Worm (Caenorhabditis elegans): Measurements from ENCODE around the gene F35A5.2.

The F35A5.2 gene

ce11 chrX:3822061-3822460 lies 17.1 kb downstream of the F35A5.2 start:
- TF ChIP-seq cnd-1 (tag; optimal IDR thresholded peaks at IDR 0.05) (no peak), mls-2 (tag; optimal IDR thresholded peaks at IDR 0.05) (no peak), zip-8 (tag; optimal IDR thresholded peaks at IDR 0.05) (no peak), elt-3 (tag; optimal IDR thresholded peaks at IDR 0.05) (no peak), nhr-2 (tag; optimal IDR thresholded peaks at IDR 0.05) (no peak), ceh-39 (tag; optimal IDR thresholded peaks at IDR 0.05) (no peak), snpc-4 (tag; optimal IDR thresholded peaks at IDR 0.05) (no peak), pha-4 (tag; optimal IDR thresholded peaks at IDR 0.05) (no peak), M03D4.4 (tag; optimal IDR thresholded peaks at IDR 0.05) (no peak), nhr-76 (tag; optimal IDR thresholded peaks at IDR 0.05) (no peak), drap-1 (GFP tag; optimal IDR thresholded peaks at IDR 0.05) (no peak), unc-39 (tag; optimal IDR thresholded peaks at IDR 0.05) (no peak), unc-62 (GFP tag; optimal IDR thresholded peaks at IDR 0.05) (no peak), flh-1 (GFP tag; optimal IDR thresholded peaks at IDR 0.05) (no peak), ceh-83 (GFP tag; optimal IDR thresholded peaks at IDR 0.05) (no peak)

ce11 chrX:3823869-3824268 lies 18.9 kb downstream of the F35A5.2 start:
- TF ChIP-seq ceh-39 (tag; optimal IDR thresholded peaks at IDR 0.05) (no peak), mep-1 (tag; optimal IDR thresholded peaks at IDR 0.05) (no peak), snpc-4 (tag; optimal IDR thresholded peaks at IDR 0.05) (no peak), zip-8 (tag; optimal IDR thresholded peaks at IDR 0.05) (peak; percentile 60), lsy-2 (tag; optimal IDR thresholded peaks at IDR 0.05) (no peak)

ce11 chrX:3824443-3824842 lies 19.5 kb downstream of the F35A5.2 start:
- no peak for TF ChIP-seq tbx-8 (GFP tag; optimal IDR thresholded peaks at IDR 0.05)
- peak; percentile 18 for TF ChIP-seq mls-2 (tag; optimal IDR thresholded peaks at IDR 0.05)
- no peak for TF ChIP-seq pha-4 (tag; optimal IDR thresholded peaks at IDR 0.05)
- TF ChIP-seq mab-5 (tag; optimal IDR thresholded peaks at IDR 0.05): no peak
- peak; percentile 56 for TF ChIP-seq nhr-237 (tag; optimal IDR thresholded peaks at IDR 0.05)
- no peak for TF ChIP-seq sem-2 (GFP tag; optimal IDR thresholded peaks at IDR 0.05)
- no peak for TF ChIP-seq hlh-1 (tag; optimal IDR thresholded peaks at IDR 0.05)
- TF ChIP-seq ham-2 (GFP tag; optimal IDR thresholded peaks at IDR 0.05): no peak
- TF ChIP-seq sptf-1 (tag; optimal IDR thresholded peaks at IDR 0.05): peak; percentile 2
- TF ChIP-seq unc-62 (GFP tag; optimal IDR thresholded peaks at IDR 0.05): no peak

ce11 chrX:3824907-3825689 lies 20.2 kb downstream of the F35A5.2 start:
- TF ChIP-seq lsy-2 (tag; optimal IDR thresholded peaks at IDR 0.05): no peak
- no peak for TF ChIP-seq mab-5 (tag; optimal IDR thresholded peaks at IDR 0.05)
- TF ChIP-seq ceh-39 (tag; optimal IDR thresholded peaks at IDR 0.05): no peak
- no peak for TF ChIP-seq mep-1 (tag; optimal IDR thresholded peaks at IDR 0.05)
- no peak for TF ChIP-seq sem-2 (GFP tag; optimal IDR thresholded peaks at IDR 0.05)
- TF ChIP-seq nhr-28 (tag; optimal IDR thresholded peaks at IDR 0.05): no peak
- TF ChIP-seq cnd-1 (tag; optimal IDR thresholded peaks at IDR 0.05): no peak
- TF ChIP-seq unc-62 (GFP tag; optimal IDR thresholded peaks at IDR 0.05): no peak
- TF ChIP-seq elt-3 (tag; optimal IDR thresholded peaks at IDR 0.05): no peak
- TF ChIP-seq ceh-83 (GFP tag; optimal IDR thresholded peaks at IDR 0.05): no peak
- TF ChIP-seq ham-2 (GFP tag; optimal IDR thresholded peaks at IDR 0.05): no peak
- TF ChIP-seq ces-1 (GFP tag; optimal IDR thresholded peaks at IDR 0.05): no peak
- no peak for TF ChIP-seq nhr-76 (tag; optimal IDR thresholded peaks at IDR 0.05)

- peak; percentile 67 for TF ChIP-seq pha-4 (tag; optimal IDR thresholded peaks at IDR 0.05)
- TF ChIP-seq ztf-11 (tag; optimal IDR thresholded peaks at IDR 0.05): no peak
Measured at ce11 chrX:3826172-3826571, 21.2 kb downstream of the F35A5.2 start.

- TF ChIP-seq nhr-237 (tag; optimal IDR thresholded peaks at IDR 0.05) (no peak), ceh-83 (GFP tag; optimal IDR thresholded peaks at IDR 0.05) (no peak), pha-4 (tag; optimal IDR thresholded peaks at IDR 0.05) (no peak), lsy-2 (tag; optimal IDR thresholded peaks at IDR 0.05) (no peak), elt-3 (tag; optimal IDR thresholded peaks at IDR 0.05) (no peak), mab-5 (tag; optimal IDR thresholded peaks at IDR 0.05) (no peak), elt-1 (tag; optimal IDR thresholded peaks at IDR 0.05; ENCODE audit: borderline replicate concordance, insufficient read depth) (no peak), M03D4.4 (tag; optimal IDR thresholded peaks at IDR 0.05) (no peak), ceh-39 (tag; optimal IDR thresholded peaks at IDR 0.05) (no peak), cnd-1 (tag; optimal IDR thresholded peaks at IDR 0.05) (no peak), zip-8 (tag; optimal IDR thresholded peaks at IDR 0.05) (no peak), bed-3 (GFP tag; optimal IDR thresholded peaks at IDR 0.05) (no peak), tbx-8 (GFP tag; optimal IDR thresholded peaks at IDR 0.05) (no peak), lin-32 (GFP tag; optimal IDR thresholded peaks at IDR 0.05) (no peak), lin-13 (tag; optimal IDR thresholded peaks at IDR 0.05) (no peak), mep-1 (tag; optimal IDR thresholded peaks at IDR 0.05) (no peak), snpc-4 (tag; optimal IDR thresholded peaks at IDR 0.05) (no peak)
Measured at ce11 chrX:3826863-3827262, 21.9 kb downstream of the F35A5.2 start, which contains the start of gene fkh-9. Gene fkh-9, minus strand, starts transcription at chrX:3826963.

Measured in whole organism, mixed stage, embryonic.